Worm (Caenorhabditis elegans): Measurements from ENCODE around the gene pigw-1.
"Not testable (repeated sequence)": the region's sequence is repeated elsewhere in the genome, so short reads cannot be mapped to it uniquely, and the experiment has no call there.

pigw-1 gene

ce11 chrII:2839004-2839403 is 45.7 kb downstream of the pigw-1 start, which contains the start of gene Y110A2AL.4:
Gene Y110A2AL.4, plus strand, starts transcription at chrII:2839304.
- TF ChIP-seq ceh-90, nhr-28, skn-1 (tag; optimal IDR thresholded peaks at IDR 0.05): not testable (repeated sequence)

- no peak for TF ChIP-seq irx-1 (tag; optimal IDR thresholded peaks at IDR 0.05)
- no peak for TF ChIP-seq hlh-17 (GFP tag; optimal IDR thresholded peaks at IDR 0.05; ENCODE audit: borderline replicate concordance)
- no peak for TF ChIP-seq nhr-28 (tag; optimal IDR thresholded peaks at IDR 0.05)
- TF ChIP-seq efl-3 (GFP tag; optimal IDR thresholded peaks at IDR 0.05): no peak
- no peak for TF ChIP-seq ztf-4 (tag; optimal IDR thresholded peaks at IDR 0.05)
- no peak for TF ChIP-seq ceh-8 (GFP tag; optimal IDR thresholded peaks at IDR 0.05)
- TF ChIP-seq nhr-76 (tag; optimal IDR thresholded peaks at IDR 0.05): no peak
Measured at ce11 chrII:2836853-2837252, 47.9 kb downstream of the pigw-1 start, which contains the start of gene K12H6.7. Gene K12H6.7, minus strand, starts transcription at chrII:2836953.

- TF ChIP-seq blmp-1 (tag; optimal IDR thresholded peaks at IDR 0.05): peak; percentile 0
- TF ChIP-seq elt-2 (tag; optimal IDR thresholded peaks at IDR 0.05): peak; percentile 83
- TF ChIP-seq nhr-237 (tag; optimal IDR thresholded peaks at IDR 0.05): no peak
- TF ChIP-seq elt-3 (tag; optimal IDR thresholded peaks at IDR 0.05): peak in 1 of 6 experiments; percentile 53
- no peak for TF ChIP-seq nhr-84 (tag; optimal IDR thresholded peaks at IDR 0.05)
- peak in 1 of 2 experiments; percentile 44 for TF ChIP-seq lin-35 (GFP tag; optimal IDR thresholded peaks at IDR 0.05)
- TF ChIP-seq dpl-1 (GFP tag; optimal IDR thresholded peaks at IDR 0.05): peak in 1 of 3 experiments; percentile 4
- TF ChIP-seq nhr-20 (tag; optimal IDR thresholded peaks at IDR 0.05): peak; percentile 20
- TF ChIP-seq efl-1 (optimal IDR thresholded peaks at IDR 0.05): no peak
- TF ChIP-seq efl-1 (GFP tag; optimal IDR thresholded peaks at IDR 0.05 in 1 of 2): peak in 1 of 2 experiments; percentile 77
Measured at ce11 chrII:2834105-2834504, 50.6 kb downstream of the pigw-1 start.

ce11 chrII:2832539-2832938 is 52.2 kb downstream of the pigw-1 start:
- TF ChIP-seq isw-1 (GFP tag; IDR thresholded peaks at IDR 0.05) (no peak), ama-1 (optimal IDR thresholded peaks at IDR 0.05) (no peak), lin-15B (tag; optimal IDR thresholded peaks at IDR 0.05) (no peak), aly-2 (tag; optimal IDR thresholded peaks at IDR 0.05) (no peak), nhr-85 (tag) (peak; percentile 27), unc-98 (GFP tag; IDR thresholded peaks at IDR 0.05) (no peak), rnt-1 (tag; optimal IDR thresholded peaks at IDR 0.05) (peak; percentile 13)

- TF ChIP-seq rnt-1 (tag; optimal IDR thresholded peaks at IDR 0.05) (peak; percentile 41), swsn-7 (tag; optimal IDR thresholded peaks at IDR 0.05) (peak; percentile 10), pax-3 (tag; optimal IDR thresholded peaks at IDR 0.05) (no peak), nhr-19 (GFP tag; conservative IDR thresholded peaks at IDR 0.05) (no peak), sup-37 (GFP tag; optimal IDR thresholded peaks at IDR 0.05) (no peak), nhr-47 (tag; optimal IDR thresholded peaks at IDR 0.05) (no peak), ets-5 (GFP tag; IDR thresholded peaks at IDR 0.05) (no peak), lsy-2 (tag; optimal IDR thresholded peaks at IDR 0.05) (peak; percentile 40 to 54), dsc-1 (tag; optimal IDR thresholded peaks at IDR 0.05) (no peak), ceh-63 (GFP tag; optimal IDR thresholded peaks at IDR 0.05) (no peak), ceh-88 (GFP tag; IDR thresholded peaks at IDR 0.05) (no peak), xbp-1 (tag; optimal IDR thresholded peaks at IDR 0.05) (peak; percentile 7), aly-2 (tag; optimal IDR thresholded peaks at IDR 0.05) (no peak), mep-1 (tag; optimal IDR thresholded peaks at IDR 0.05) (peak; percentile 48), unc-30 (tag; optimal IDR thresholded peaks at IDR 0.05) (no peak), nhr-20 (tag; optimal IDR thresholded peaks at IDR 0.05) (peak; percentile 44), grh-1 (GFP tag; IDR thresholded peaks at IDR 0.05) (no peak), pqm-1 (tag; optimal IDR thresholded peaks at IDR 0.05) (no peak), nhr-11 (tag; optimal IDR thresholded peaks at IDR 0.05) (no peak), tlp-1 (tag; optimal IDR thresholded peaks at IDR 0.05) (no peak), Y116A8C.19 (tag; optimal IDR thresholded peaks at IDR 0.05; ENCODE audit: borderline replicate concordance) (no peak), pag-3 (tag; optimal IDR thresholded peaks at IDR 0.05; ENCODE audit: borderline replicate concordance, insufficient read depth) (no peak), lin-15B (tag; optimal IDR thresholded peaks at IDR 0.05) (no peak), mdl-1 (tag; optimal IDR thresholded peaks at IDR 0.05) (no peak), alr-1 (tag; optimal IDR thresholded peaks at IDR 0.05; ENCODE audit: borderline replicate concordance) (no peak)
Measured at ce11 chrII:2832098-2832497, 52.6 kb downstream of the pigw-1 start.

All from whole organism, L1 larva.